Fruit fly (Drosophila melanogaster) whole organism, wandering third instar larva: ENCODE data around the gene CG6729.

ENCODE experiments used
- Abd-B ChIP-seq: fragments of >200 bp; optimal IDR thresholded peaks from 2 replicates; lab custom pipeline; 2017; ENCODE audit warnings: missing biosample characterization, missing genetic modification characterization
- Hr78 ChIP-seq: fragments of >200 bp; optimal IDR thresholded peaks from 2 replicates; lab custom pipeline; 2017; ENCODE audit warnings: missing biosample characterization, missing genetic modification characterization
- Rel ChIP-seq, 2 experiments: fragments of 200-800 bp; sonication (Bioruptor generic) in 1 of 2; optimal IDR thresholded peaks; 2 replicates in 1 of 2; 3 replicates in 1 of 2; lab custom pipeline; 2016 to 2019; ENCODE audit warnings: mild to moderate bottlenecking in 2 of 2, missing biosample characterization in 2 of 2, missing genetic modification characterization in 2 of 2, moderate library complexity in 1 of 2
- dl ChIP-seq, 2 experiments: fragments of 175-275, 200-275 bp in 1 of 2; fragments of 200-275 bp in 1 of 2; sonication (Bioruptor generic); optimal IDR thresholded peaks; lab custom pipeline; 2018; ENCODE audit warnings: mild to moderate bottlenecking in 2 of 2, missing biosample characterization in 2 of 2, missing genetic modification characterization in 2 of 2, moderate library complexity in 2 of 2; ENCODE audit not compliant: partially characterized antibody in 2 of 2, insufficient read depth in 1 of 2
- foxo ChIP-seq, 2 experiments: fragments of 200-800 bp; sonication (Bioruptor generic); optimal IDR thresholded peaks; 2 replicates in 1 of 2; 3 replicates in 1 of 2; lab custom pipeline; 2016 to 2017; ENCODE audit warnings: missing biosample characterization in 2 of 2, missing genetic modification characterization in 2 of 2
- h ChIP-seq: fragments of 200-800 bp; sonication (Bioruptor generic); optimal IDR thresholded peaks from 3 replicates; lab custom pipeline; 2016; ENCODE audit warnings: missing biosample characterization, mild to moderate bottlenecking, missing genetic modification characterization
- psq ChIP-seq: fragments of 200-800 bp; sonication (Bioruptor generic); optimal IDR thresholded peaks from 3 replicates; lab custom pipeline; 2017; ENCODE audit warnings: missing biosample characterization, mild to moderate bottlenecking, missing genetic modification characterization, moderate library complexity
- sv ChIP-seq: fragments of 200-800 bp; sonication (Bioruptor generic); optimal IDR thresholded peaks from 3 replicates; lab custom pipeline; 2016; ENCODE audit warnings: missing biosample characterization, missing genetic modification characterization
- usp ChIP-seq: fragments of >200 bp; optimal IDR thresholded peaks from 2 replicates; lab custom pipeline; 2017; ENCODE audit warnings: missing biosample characterization, missing genetic modification characterization

- TF ChIP-seq psq (GFP tag; lab: Kevin White, UChicago) (no peak), Hr78 (GFP tag; lab: Kevin White, UChicago) (no peak), Abd-B (no peak), usp (GFP tag; lab: Kevin White, UChicago) (no peak), Rel (GFP tag; optimal IDR thresholded peaks at IDR 0.05; lab: Kevin White, UChicago) (no peak), Rel (tag; optimal IDR thresholded peaks at IDR 0.05; lab: Kevin White, UChicago) (no peak), dl (GFP tag; optimal IDR thresholded peaks at IDR 0.05; lab: Kevin White, UChicago; ENCODE audit: insufficient read depth in 1 of 2, partially characterized antibody in 2 of 2) (no peak), sv (no peak), foxo (GFP tag; optimal IDR thresholded peaks at IDR 0.05; lab: Kevin White, UChicago) (no peak), h (GFP tag; lab: Kevin White, UChicago) (no peak)
These were observed 46.2 kb upstream of the CG6729 start, which contains the start of gene CG31870 for dm6 chr2L:10789922-10790321.
